Fruit fly (Drosophila melanogaster) whole organism, embryonic: ENCODE results near the gene RhoGAP18B.
A peak's percentile ranks its signal among the peaks of the same experiment; 100 is the strongest.

Source experiments
- Aef1 ChIP-seq: fragments of 200-800 bp; sonication (Bioruptor generic); IDR thresholded peaks from 3 replicates; pipeline ENCODE4 v1.3.6; 2022; ENCODE audit warnings: missing biosample characterization, missing genetic modification characterization
- Antp ChIP-seq: fragments of 200-800 bp; sonication (Bioruptor generic); optimal IDR thresholded peaks from 3 replicates; lab custom pipeline; 2016; ENCODE audit warnings: missing biosample characterization, missing genetic modification characterization
- Awh ChIP-seq: fragments of 200-800 bp; sonication (Bioruptor generic); IDR thresholded peaks from 2 replicates; pipeline ENCODE4, ENCODE4 v1.3.6; 2022; ENCODE audit warnings: missing biosample characterization, missing genetic modification characterization
- Blimp-1 ChIP-seq: fragments of 200-800 bp; sonication (Bioruptor generic); optimal IDR thresholded peaks from 3 replicates; lab custom pipeline; 2018; ENCODE audit warnings: missing biosample characterization, missing genetic modification characterization, mild to moderate bottlenecking, moderate library complexity, missing genetic modification reagents
- CG10979 ChIP-seq: fragments of 200-800 bp; sonication (Bioruptor generic); optimal IDR thresholded peaks from 2 replicates; lab custom pipeline; 2018; ENCODE audit warnings: missing biosample characterization, mild to moderate bottlenecking, missing genetic modification characterization, moderate library complexity
- CG11093 ChIP-seq: fragments of 200-800 bp; sonication (Bioruptor generic); IDR thresholded peaks from 3 replicates; pipeline ENCODE4 v1.3.6; 2022; ENCODE audit warnings: missing biosample characterization, missing genetic modification characterization
- CG11398 ChIP-seq: fragments of 200-800 bp; sonication (Bioruptor generic); optimal IDR thresholded peaks from 2 replicates; lab custom pipeline; 2016; ENCODE audit warnings: missing biosample characterization, missing genetic modification characterization
- CG12219 ChIP-seq: fragments of 200-800 bp; sonication (Bioruptor generic); optimal IDR thresholded peaks from 3 replicates; lab custom pipeline; 2018; ENCODE audit warnings: missing biosample characterization, mild to moderate bottlenecking, missing genetic modification characterization
- CG13424 ChIP-seq: fragments of 200-800 bp; sonication (Bioruptor generic); optimal IDR thresholded peaks from 2 replicates; lab custom pipeline; 2019; ENCODE audit warnings: missing biosample characterization, mild to moderate bottlenecking, missing genetic modification characterization, moderate library complexity
- CG14014 ChIP-seq: fragments of 200-800 bp; sonication (Bioruptor generic); IDR thresholded peaks from 2 replicates; pipeline ENCODE4 v1.3.6; 2022; ENCODE audit warnings: missing biosample characterization, missing genetic modification characterization
- CG14667 ChIP-seq: fragments of 200-800 bp; sonication (Bioruptor generic); IDR thresholded peaks from 2 replicates; pipeline ENCODE4 v1.3.6; 2022; ENCODE audit warnings: missing biosample characterization, missing genetic modification characterization
- CG18476 ChIP-seq: fragments of 200-800 bp; sonication (Bioruptor generic); optimal IDR thresholded peaks from 2 replicates; lab custom pipeline; 2016; ENCODE audit warnings: missing biosample characterization, mild to moderate bottlenecking, missing genetic modification characterization
- CG32772 ChIP-seq: fragments of 200-800 bp; sonication (Bioruptor generic); IDR thresholded peaks from 2 replicates; pipeline ENCODE4 v1.3.6; 2022; ENCODE audit warnings: missing biosample characterization, missing genetic modification characterization
- CG34422 ChIP-seq: fragments of 200-800 bp; sonication (Bioruptor generic); IDR thresholded peaks from 3 replicates; pipeline ENCODE4 v1.3.6; 2022; ENCODE audit warnings: missing biosample characterization, missing genetic modification characterization
- CG3726 ChIP-seq: fragments of 200-800 bp; sonication (Bioruptor generic); IDR thresholded peaks from 3 replicates; pipeline ENCODE4, ENCODE4 v1.3.6; 2022; ENCODE audit warnings: missing biosample characterization, missing genetic modification characterization
- CG3847 ChIP-seq: fragments of 200-800 bp; sonication (Bioruptor generic); IDR thresholded peaks from 2 replicates; pipeline ENCODE4 v1.3.6; 2022; ENCODE audit warnings: missing biosample characterization, missing genetic modification characterization
- CG6175 ChIP-seq: fragments of 200-800 bp; sonication (Bioruptor generic); IDR thresholded peaks from 3 replicates; pipeline ENCODE4 v1.3.6; 2022; ENCODE audit warnings: missing biosample characterization, missing genetic modification characterization
- CG6254 ChIP-seq: fragments of 200-800 bp; sonication (Bioruptor generic); optimal IDR thresholded peaks from 3 replicates; lab custom pipeline; 2017; ENCODE audit warnings: mild to moderate bottlenecking, missing biosample characterization, missing genetic modification reagents, missing genetic modification characterization
- CG7357 ChIP-seq: fragments of 200-800 bp; sonication (Bioruptor generic); IDR thresholded peaks from 3 replicates; pipeline ENCODE4 v1.3.6; 2022; ENCODE audit warnings: missing biosample characterization, missing genetic modification characterization
- CG8359 ChIP-seq: fragments of 200-800 bp; sonication (Bioruptor generic); optimal IDR thresholded peaks from 2 replicates; lab custom pipeline; 2017; ENCODE audit warnings: missing biosample characterization, mild to moderate bottlenecking, missing genetic modification characterization, borderline replicate concordance
- CG8944 ChIP-seq: fragments of 200-800 bp; sonication (Bioruptor generic); optimal IDR thresholded peaks from 3 replicates; lab custom pipeline; 2016; ENCODE audit warnings: missing biosample characterization, missing genetic modification characterization
- Deaf1 ChIP-seq: fragments of 200-800 bp; optimal IDR thresholded peaks from 3 replicates; lab custom pipeline; 2019; ENCODE audit warnings: missing biosample characterization, mild to moderate bottlenecking, missing genetic modification characterization, moderate library complexity
- E2f1 ChIP-seq: fragments of 200-800 bp; sonication (Bioruptor generic); IDR thresholded peaks from 2 replicates; pipeline ENCODE4 v1.3.6; 2022; ENCODE audit warnings: missing biosample characterization, missing genetic modification characterization
- Eip74EF ChIP-seq, 2 experiments: fragments of 200-800 bp in 1 of 2; fragments of >200 bp in 1 of 2; sonication (Bioruptor generic) in 1 of 2; optimal IDR thresholded peaks; 2 replicates each; lab custom pipeline; 2017 to 2019; ENCODE audit warnings: missing biosample characterization in 2 of 2, missing genetic modification characterization in 2 of 2, mild to moderate bottlenecking in 1 of 2, moderate library complexity in 1 of 2
- Hr51 ChIP-seq, 2 experiments: fragments of 200-800 bp; sonication (Bioruptor generic); optimal IDR thresholded peaks; 2 replicates in 1 of 2; 3 replicates in 1 of 2; lab custom pipeline; 2016 to 2018; ENCODE audit warnings: missing biosample characterization in 2 of 2, missing genetic modification characterization in 2 of 2, mild to moderate bottlenecking in 1 of 2, moderate library complexity in 1 of 2
- MESR4 ChIP-seq: fragments of 200-800 bp; sonication (Bioruptor generic); optimal IDR thresholded peaks from 2 replicates; lab custom pipeline; 2018; ENCODE audit warnings: missing biosample characterization, mild to moderate bottlenecking, missing genetic modification characterization, moderate library complexity
- Opbp ChIP-seq: fragments of 200-800 bp; sonication (Bioruptor generic); IDR thresholded peaks from 3 replicates; pipeline ENCODE4 v1.3.6; 2022; ENCODE audit warnings: missing biosample characterization, missing genetic modification characterization; ENCODE audit not compliant: partially characterized antibody
- Rfx ChIP-seq: fragments of 200-800 bp; sonication (Bioruptor generic); IDR thresholded peaks from 2 replicates; pipeline ENCODE4 v1.3.6; 2022; ENCODE audit warnings: missing biosample characterization, missing genetic modification characterization
- ab ChIP-seq: fragments of 200-800 bp; sonication (Bioruptor generic); optimal IDR thresholded peaks from 2 replicates; lab custom pipeline; 2016; ENCODE audit warnings: missing biosample characterization, missing genetic modification characterization
- al ChIP-seq: fragments of 200-800 bp; sonication (Bioruptor generic); IDR thresholded peaks from 2 replicates; pipeline ENCODE4 v1.3.6; 2022; ENCODE audit warnings: missing biosample characterization, missing genetic modification characterization
- ato ChIP-seq: fragments of 200-800 bp; sonication (Bioruptor generic); IDR thresholded peaks from 2 replicates; pipeline ENCODE4 v1.3.6; 2022; ENCODE audit warnings: missing biosample characterization, missing genetic modification characterization; ENCODE audit not compliant: partially characterized antibody
- bab2 ChIP-seq: fragments of 200-800 bp; sonication (Bioruptor generic); optimal IDR thresholded peaks from 2 replicates; lab custom pipeline; 2016; ENCODE audit warnings: missing biosample characterization, missing genetic modification characterization
- bcd ChIP-seq: fragments of 200-800 bp; sonication (Bioruptor generic); optimal IDR thresholded peaks from 2 replicates; lab custom pipeline; 2017; ENCODE audit warnings: missing biosample characterization, mild to moderate bottlenecking, missing genetic modification characterization
- bsh ChIP-seq, 2 experiments: fragments of 200-800 bp; sonication (Bioruptor generic); optimal IDR thresholded peaks; 2 replicates each; lab custom pipeline; 2017 to 2018; ENCODE audit warnings: mild to moderate bottlenecking in 2 of 2, missing biosample characterization in 2 of 2, missing genetic modification characterization in 2 of 2, moderate library complexity in 1 of 2
- esg ChIP-seq: fragments of 200-800 bp; sonication (Bioruptor generic); conservative IDR thresholded peaks from 2 replicates; pipeline ENCODE4 v1.3.6; 2022; ENCODE audit warnings: missing biosample characterization, missing genetic modification characterization
- fd3F ChIP-seq: fragments of 200-800 bp; sonication (Bioruptor generic); optimal IDR thresholded peaks from 2 replicates; lab custom pipeline; 2018; ENCODE audit warnings: missing biosample characterization, mild to moderate bottlenecking, missing genetic modification characterization, moderate library complexity
- ftz-f1 ChIP-seq: fragments of 200-800 bp; sonication (Bioruptor generic); optimal IDR thresholded peaks from 2 replicates; lab custom pipeline; 2016; ENCODE audit warnings: missing biosample characterization, missing genetic modification characterization
- gcm2 ChIP-seq: fragments of 200-800 bp; sonication (Bioruptor generic); optimal IDR thresholded peaks from 2 replicates; lab custom pipeline; 2016; ENCODE audit warnings: missing biosample characterization, missing genetic modification characterization
- gfzf ChIP-seq: fragments of 200-800 bp; sonication (Bioruptor generic); optimal IDR thresholded peaks from 2 replicates; lab custom pipeline; 2016; ENCODE audit warnings: missing biosample characterization, mild to moderate bottlenecking, missing genetic modification characterization, moderate library complexity
- her ChIP-seq: fragments of 200-800 bp; sonication (Bioruptor generic); optimal IDR thresholded peaks from 2 replicates; lab custom pipeline; 2016; ENCODE audit warnings: missing biosample characterization, missing genetic modification characterization
- jing ChIP-seq: fragments of 200-800 bp; sonication (Bioruptor generic); optimal IDR thresholded peaks from 2 replicates; lab custom pipeline; 2018; ENCODE audit warnings: missing biosample characterization, mild to moderate bottlenecking, missing genetic modification characterization
- mirr ChIP-seq: fragments of 200-800 bp; sonication (Bioruptor generic); optimal IDR thresholded peaks from 3 replicates; lab custom pipeline; 2018; ENCODE audit warnings: missing biosample characterization, mild to moderate bottlenecking, missing genetic modification characterization
- odd ChIP-seq: fragments of 200-800 bp; sonication (Bioruptor generic); optimal IDR thresholded peaks from 2 replicates; lab custom pipeline; 2017; ENCODE audit warnings: missing biosample characterization, mild to moderate bottlenecking, missing genetic modification characterization
- prd ChIP-seq, 3 experiments: fragments of >200 bp in 2 of 3; fragments of 200-800 bp in 1 of 3; sonication (Bioruptor generic) in 1 of 3; optimal IDR thresholded peaks in 2 of 3; IDR thresholded peaks in 1 of 3; 2 replicates in 2 of 3; 3 replicates in 1 of 3; pipeline versions ENCODE4 v1.3.6 to Lab custom; 2017 to 2022; ENCODE audit warnings: missing biosample characterization in 1 of 3, missing genetic modification characterization in 1 of 3
- row ChIP-seq: fragments of 200-800 bp; sonication (Bioruptor generic); IDR thresholded peaks from 3 replicates; pipeline ENCODE4 v1.3.6; 2022; ENCODE audit warnings: missing biosample characterization, missing genetic modification characterization
- unpg ChIP-seq: fragments of 200-800 bp; sonication (Bioruptor generic); optimal IDR thresholded peaks from 3 replicates; lab custom pipeline; 2018; ENCODE audit warnings: missing biosample characterization, mild to moderate bottlenecking, missing genetic modification characterization, moderate library complexity
- wdn ChIP-seq: fragments of 200-800 bp; sonication (Bioruptor generic); IDR thresholded peaks from 2 replicates; pipeline ENCODE4 v1.3.6; 2022; ENCODE audit warnings: missing biosample characterization, missing genetic modification characterization
- yki ChIP-seq: fragments of >200 bp; optimal IDR thresholded peaks from 3 replicates; lab custom pipeline; 2018
- zf30C ChIP-seq: fragments of 200-800 bp; sonication (Bioruptor generic); optimal IDR thresholded peaks from 3 replicates; lab custom pipeline; 2018; ENCODE audit warnings: missing biosample characterization, mild to moderate bottlenecking, missing genetic modification characterization

Gene RhoGAP18B

DNA sequence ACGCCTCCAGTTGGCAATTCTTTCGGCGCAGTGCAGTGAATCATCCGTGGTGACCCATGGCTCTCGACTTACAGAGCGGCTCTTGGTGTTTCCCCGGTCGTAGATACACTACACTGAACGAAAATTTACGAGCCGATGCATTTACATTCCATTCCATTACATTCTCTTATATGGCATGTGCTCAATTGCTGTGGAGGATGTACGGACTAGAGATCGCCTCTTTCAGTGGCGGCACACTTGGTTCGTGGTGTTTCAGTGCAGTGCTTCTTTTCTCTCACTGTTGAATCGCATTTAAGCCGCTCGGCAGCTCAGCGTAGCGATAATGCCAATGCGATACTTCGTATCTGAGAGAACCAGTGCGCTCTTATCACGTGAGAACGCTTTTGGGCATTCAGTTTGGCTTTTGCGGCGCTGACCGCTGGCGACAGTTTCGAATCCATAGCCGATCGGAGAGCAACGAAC, 20.8 kb upstream of the RhoGAP18B start, which contains the start of gene Mec2 (continued):
- TF ChIP-seq fd3F (no peak), al (GFP tag; lab: Robert Waterston, UW) (no peak), CG34422 (peak; percentile 32; the same call in 1 of the 3 replicates), CG11093 (GFP tag; lab: Robert Waterston, UW) (peak; percentile 13; the same call in 1 of the 3 replicates), ftz-f1 (GFP tag; lab: Kevin White, UChicago) (no peak), Antp (GFP tag; lab: Kevin White, UChicago) (peak; percentile 54), zf30C (GFP tag; lab: Kevin White, UChicago) (peak; percentile 66), Rfx (peak; percentile 39), Deaf1 (tag; lab: Kevin White, UChicago) (peak; percentile 56), jing (peak; percentile 38), unpg (peak; percentile 70), Eip74EF (GFP tag; optimal IDR thresholded peaks at IDR 0.05; lab: Kevin White, UChicago) (peak in 1 of 2 experiments; percentile 19), Hr51 (GFP tag; optimal IDR thresholded peaks at IDR 0.05; lab: Kevin White, UChicago) (peak in 1 of 2 experiments; percentile 34), CG18476 (GFP tag; lab: Kevin White, UChicago) (no peak), bab2 (GFP tag; lab: Kevin White, UChicago) (peak; percentile 33), mirr (GFP tag; lab: Kevin White, UChicago) (no peak), bsh (GFP tag; optimal IDR thresholded peaks at IDR 0.05; lab: Kevin White, UChicago) (peak; percentile 17 to 70), gfzf (GFP tag; lab: Kevin White, UChicago) (no peak), Blimp-1 (GFP tag; lab: Kevin White, UChicago) (peak; percentile 42), gcm2 (GFP tag; lab: Kevin White, UChicago) (peak; percentile 5), CG11398 (GFP tag; lab: Kevin White, UChicago) (peak; percentile 42), CG3726 (GFP tag; lab: Robert Waterston, UW) (0 out of 3 replicates have a peak, but pooled peaks have one; percentile 23), CG32772 (GFP tag; lab: Robert Waterston, UW) (no peak), CG6175 (GFP tag; lab: Robert Waterston, UW) (no peak), ab (peak; percentile 2), CG14014 (GFP tag; lab: Robert Waterston, UW) (peak; percentile 57), CG6254 (no peak), Aef1 (GFP tag; lab: Robert Waterston, UW) (0 out of 3 replicates have a peak, but pooled peaks have one; percentile 32), CG8359 (GFP tag; lab: Kevin White, UChicago) (no peak), wdn (GFP tag; lab: Robert Waterston, UW) (peak; percentile 48; the same call in 1 of the 2 replicates), Opbp (GFP tag; lab: Robert Waterston, UW) (no peak), esg (GFP tag; lab: Robert Waterston, UW) (peak; percentile 58), CG8944 (peak; percentile 41), her (peak; percentile 30), row (GFP tag; lab: Robert Waterston, UW) (peak; percentile 86), bcd (peak; percentile 16), Awh (GFP tag; lab: Robert Waterston, UW) (0 out of 2 replicates have a peak, but pooled peaks have one; percentile 14), CG3847 (GFP tag; lab: Robert Waterston, UW) (peak; percentile 39; the same call in 1 of the 2 replicates), ato (GFP tag; lab: Robert Waterston, UW) (no peak), CG14667 (GFP tag; lab: Robert Waterston, UW) (peak; percentile 54), CG7357 (GFP tag; lab: Robert Waterston, UW) (0 out of 3 replicates have a peak, but pooled peaks have one; percentile 41), CG10979 (tag; lab: Kevin White, UChicago) (peak; percentile 39), odd (GFP tag; lab: Kevin White, UChicago) (no peak), E2f1 (peak; percentile 56), CG13424 (tag; lab: Kevin White, UChicago) (peak; percentile 1), MESR4 (no peak), prd (optimal IDR thresholded peaks at IDR 0.05; lab: Kevin White, UChicago) (no peak), prd (GFP tag; IDR thresholded peaks at IDR 0.05; lab: Robert Waterston, UW) (peak; percentile 72), CG12219 (GFP tag; lab: Kevin White, UChicago) (peak; percentile 49), yki (lab: Kevin White, UChicago) (no peak)
